Worm (Caenorhabditis elegans) whole organism, young adult: ENCODE results near the gene dod-20.

Experiments
- B0261.1 ChIP-seq: sonication (generic microtip); optimal IDR thresholded peaks from 2 replicates; lab custom pipeline; 2016; ENCODE audit warnings: mild to moderate bottlenecking, missing genetic modification characterization, moderate library complexity, missing compliant biosample characterization
- B0336.3 ChIP-seq: fragments of 200-800 bp; sonication (Bioruptor generic); IDR thresholded peaks from 2 replicates; pipeline ENCODE4 v1.3.6; 2022; ENCODE audit warnings: missing genetic modification characterization, missing compliant biosample characterization
- C06A6.2 ChIP-seq: fragments of 200-800 bp; sonication (Bioruptor generic); conservative IDR thresholded peaks from 2 replicates; pipeline ENCODE4 v1.3.6; 2022; ENCODE audit warnings: missing genetic modification characterization, missing compliant biosample characterization
- F22D6.2 ChIP-seq: sonication (generic microtip); optimal IDR thresholded peaks from 2 replicates; lab custom pipeline; 2016; ENCODE audit warnings: mild to moderate bottlenecking, missing genetic modification characterization, missing compliant biosample characterization
- F37B4.10 ChIP-seq: fragments of 200-800 bp; sonication (Bioruptor generic); IDR thresholded peaks from 2 replicates; pipeline ENCODE4 v1.3.6; 2022; ENCODE audit warnings: missing genetic modification characterization, missing compliant biosample characterization
- F39B2.1 ChIP-seq: fragments of 200-800 bp; sonication (Bioruptor generic); IDR thresholded peaks from 2 replicates; pipeline ENCODE4 v1.3.6; 2022; ENCODE audit warnings: missing genetic modification reagents, missing genetic modification characterization, missing compliant biosample characterization
- F57C9.4 ChIP-seq: sonication (generic microtip); optimal IDR thresholded peaks from 2 replicates; lab custom pipeline; 2017; ENCODE audit warnings: mild to moderate bottlenecking, missing genetic modification characterization, missing compliant biosample characterization
- K11D2.4 ChIP-seq: fragments of 200-800 bp; sonication (Bioruptor generic); IDR thresholded peaks from 2 replicates; pipeline ENCODE4 v1.3.6; 2022; ENCODE audit warnings: missing genetic modification reagents, missing genetic modification characterization, missing compliant biosample characterization
- Y67H2A.10 ChIP-seq: fragments of 200-800 bp; sonication (Bioruptor generic); conservative IDR thresholded peaks from 2 replicates; pipeline ENCODE4 v1.3.6; 2022; ENCODE audit warnings: missing genetic modification reagents, missing genetic modification characterization, missing compliant biosample characterization
- ccch-3 ChIP-seq: fragments of 200-800 bp; sonication (Bioruptor generic); optimal IDR thresholded peaks from 2 replicates; lab custom pipeline; 2018; ENCODE audit warnings: mild to moderate bottlenecking, missing genetic modification characterization, missing compliant biosample characterization
- cebp-1 ChIP-seq, 2 experiments: fragments of 200-800 bp in 1 of 2; sonication (Bioruptor generic) in 1 of 2; sonication (generic microtip) in 1 of 2; IDR thresholded peaks in 1 of 2; optimal IDR thresholded peaks in 1 of 2; 2 replicates each; pipeline versions ENCODE4 v1.3.6 to Lab custom; 2017 to 2022; ENCODE audit warnings: missing compliant biosample characterization in 2 of 2, missing genetic modification characterization in 2 of 2, mild to moderate bottlenecking in 1 of 2, missing genetic modification reagents in 1 of 2, moderate library complexity in 1 of 2
- die-1 ChIP-seq: sonication (generic microtip); optimal IDR thresholded peaks from 2 replicates; lab custom pipeline; 2016; ENCODE audit warnings: missing genotype, mild to moderate bottlenecking, missing genetic modification characterization, missing compliant biosample characterization
- dox-1 ChIP-seq: fragments of 200-800 bp; sonication (Bioruptor generic); IDR thresholded peaks from 2 replicates; pipeline ENCODE4 v1.3.6; 2022; ENCODE audit warnings: missing genetic modification reagents, missing genetic modification characterization, missing compliant biosample characterization
- egl-18 ChIP-seq: fragments of 200-800 bp; sonication (Bioruptor generic); IDR thresholded peaks from 2 replicates; pipeline ENCODE4 v1.3.6; 2022; ENCODE audit warnings: missing genetic modification reagents, missing genetic modification characterization, missing compliant biosample characterization
- hmg-20 ChIP-seq: fragments of 200-800 bp; sonication (Bioruptor generic); IDR thresholded peaks from 2 replicates; pipeline ENCODE4 v1.3.6; 2022; ENCODE audit warnings: missing genetic modification reagents, missing genetic modification characterization, missing compliant biosample characterization
- lin-26 ChIP-seq: fragments of 200-800 bp; sonication (Bioruptor generic); IDR thresholded peaks from 2 replicates; pipeline ENCODE4 v1.3.6; 2022; ENCODE audit warnings: missing genetic modification reagents, missing genetic modification characterization, missing compliant biosample characterization
- lsl-1 ChIP-seq: fragments of 200-800 bp; sonication (Bioruptor generic); optimal IDR thresholded peaks from 2 replicates; lab custom pipeline; 2018; ENCODE audit warnings: mild to moderate bottlenecking, missing genetic modification characterization, moderate library complexity, missing compliant biosample characterization
- madf-8 ChIP-seq: fragments of 200-800 bp; sonication (Bioruptor generic); conservative IDR thresholded peaks from 2 replicates; pipeline ENCODE4 v1.3.6; 2022; ENCODE audit warnings: missing genetic modification reagents, missing genetic modification characterization, missing compliant biosample characterization
- mel-28 ChIP-seq: sonication (generic microtip); optimal IDR thresholded peaks from 2 replicates; lab custom pipeline; 2016; ENCODE audit warnings: borderline replicate concordance, mild to moderate bottlenecking, missing genetic modification characterization, missing compliant biosample characterization
- mxl-1 ChIP-seq: sonication (generic microtip); optimal IDR thresholded peaks from 2 replicates; lab custom pipeline; 2016; ENCODE audit warnings: missing genetic modification characterization, missing compliant biosample characterization
- nfya-1 ChIP-seq: sonication (generic microtip); optimal IDR thresholded peaks from 2 replicates; lab custom pipeline; 2017; ENCODE audit warnings: antibody characterized with exemption, missing compliant biosample characterization, missing genetic modification characterization, borderline replicate concordance; ENCODE audit not compliant: insufficient read depth
- nfya-2 ChIP-seq: fragments of 200-800 bp; sonication (Bioruptor generic); IDR thresholded peaks from 2 replicates; pipeline ENCODE4 v1.3.6; 2022; ENCODE audit warnings: missing genetic modification reagents, missing genetic modification characterization, missing compliant biosample characterization
- nfyb-1 ChIP-seq: fragments of 200-800 bp; sonication (Bioruptor generic); IDR thresholded peaks from 2 replicates; pipeline ENCODE4 v1.3.6; 2022; ENCODE audit warnings: missing genetic modification reagents, missing genetic modification characterization, missing compliant biosample characterization
- nhr-27 ChIP-seq: fragments of 200-800 bp; sonication (Bioruptor generic); optimal IDR thresholded peaks from 2 replicates; lab custom pipeline; 2018; ENCODE audit warnings: mild to moderate bottlenecking, missing genetic modification characterization, moderate library complexity, missing compliant biosample characterization
- nhr-80 ChIP-seq: sonication (generic microtip); optimal IDR thresholded peaks from 2 replicates; lab custom pipeline; 2016; ENCODE audit warnings: missing genetic modification characterization, missing compliant biosample characterization
- pbrm-1 ChIP-seq: fragments of 200-800 bp; sonication (Bioruptor generic); IDR thresholded peaks from 2 replicates; pipeline ENCODE4 v1.3.6; 2022; ENCODE audit warnings: missing genetic modification reagents, missing genetic modification characterization, missing compliant biosample characterization
- rec-8 ChIP-seq, 2 experiments: sonication (generic microtip); optimal IDR thresholded peaks; 2 replicates each; lab custom pipeline; 2016; ENCODE audit warnings: mild to moderate bottlenecking in 2 of 2, missing genetic modification characterization in 2 of 2, missing genetic modification reagents in 2 of 2, missing genotype in 2 of 2, missing biosample characterization in 1 of 2, missing compliant biosample characterization in 1 of 2, moderate library complexity in 1 of 2
- repo-1 ChIP-seq: sonication (generic microtip); optimal IDR thresholded peaks from 2 replicates; lab custom pipeline; 2017; ENCODE audit warnings: mild to moderate bottlenecking, missing genetic modification characterization, missing compliant biosample characterization
- rpc-1 ChIP-seq, 2 experiments: fragments of 150-350 bp in 1 of 2; sonication (generic microtip) in 1 of 2; optimal IDR thresholded peaks; 2 replicates each; lab custom pipeline; 2014 to 2018; ENCODE audit warnings: missing biosample characterization in 1 of 2, missing genetic modification characterization in 1 of 2, missing genetic modification reagents in 1 of 2, missing genotype in 1 of 2
- snpc-1.3 ChIP-seq: sonication (generic microtip); optimal IDR thresholded peaks from 2 replicates; lab custom pipeline; 2017; ENCODE audit warnings: missing genetic modification characterization, mild to moderate bottlenecking, missing compliant biosample characterization, antibody characterized with exemption, moderate library complexity, missing genotype, missing genetic modification reagents; ENCODE audit not compliant: insufficient read depth
- snpc-4 ChIP-seq, 5 experiments: fragments of 150-350 bp in 1 of 5; sonication (generic microtip) in 4 of 5; optimal IDR thresholded peaks; 2 replicates each; lab custom pipeline; 2014 to 2018; ENCODE audit warnings: missing genetic modification characterization in 5 of 5, missing biosample characterization in 3 of 5, antibody characterized with exemption in 2 of 5, mild to moderate bottlenecking in 2 of 5, missing compliant biosample characterization in 2 of 5, missing genotype in 2 of 5, moderate library complexity in 2 of 5, missing genetic modification reagents in 1 of 5
- somi-1 ChIP-seq: fragments of 200-800 bp; sonication (Bioruptor generic); optimal IDR thresholded peaks from 2 replicates; lab custom pipeline; 2018; ENCODE audit warnings: mild to moderate bottlenecking, missing genetic modification characterization, missing compliant biosample characterization
- zfh-2 ChIP-seq: fragments of 200-800 bp; sonication (Bioruptor generic); conservative IDR thresholded peaks from 2 replicates; pipeline ENCODE4 v1.3.6; 2022; ENCODE audit warnings: missing genetic modification reagents, missing genetic modification characterization, missing compliant biosample characterization
- ztf-22 ChIP-seq: fragments of 200-800 bp; sonication (Bioruptor generic); optimal IDR thresholded peaks from 2 replicates; lab custom pipeline; 2018; ENCODE audit warnings: mild to moderate bottlenecking, missing genetic modification characterization, moderate library complexity, missing compliant biosample characterization
- ztf-25 ChIP-seq: fragments of 200-800 bp; sonication (Bioruptor generic); IDR thresholded peaks from 2 replicates; pipeline ENCODE4 v1.3.6; 2022; ENCODE audit warnings: missing genetic modification reagents, missing genetic modification characterization, missing compliant biosample characterization
- ztf-26 ChIP-seq: sonication (generic microtip); optimal IDR thresholded peaks from 2 replicates; lab custom pipeline; 2017; ENCODE audit warnings: missing genetic modification characterization, missing compliant biosample characterization

The dod-20 gene

DNA sequence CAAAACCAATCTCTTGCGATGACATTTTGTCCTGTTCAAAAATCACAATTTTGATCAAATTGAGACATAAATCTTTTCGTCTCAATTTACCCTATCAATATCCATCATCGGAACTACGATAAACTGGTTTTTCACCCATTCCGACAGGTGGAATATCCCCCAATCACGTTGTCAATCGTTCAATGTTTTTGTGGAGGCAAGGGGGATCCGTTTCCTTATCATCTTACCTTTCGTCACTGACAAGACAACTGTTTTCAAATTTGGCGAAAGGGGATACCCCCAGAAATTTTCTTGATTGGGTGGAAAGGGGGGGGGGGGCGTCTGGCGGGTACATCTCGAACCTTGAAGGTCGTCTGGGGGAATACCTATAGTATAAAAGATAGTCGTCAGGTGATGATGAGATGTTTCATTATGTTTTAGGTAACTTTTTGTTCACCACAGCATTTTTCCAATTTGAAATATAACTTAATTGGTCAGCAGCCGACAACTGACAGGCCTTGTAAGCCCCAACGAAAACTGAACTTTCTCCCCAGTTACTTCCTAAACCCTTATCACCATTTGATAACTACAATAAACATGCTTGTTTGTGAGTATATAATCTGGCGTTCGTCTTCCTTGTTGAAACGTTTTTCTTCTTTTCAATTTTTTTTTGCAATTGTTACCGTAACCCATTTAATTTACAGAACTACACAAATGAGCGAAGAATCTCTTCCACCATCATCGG lies 40.8 kb upstream of the dod-20 start, which contains the start of gene ZK6.8 (continued):
- TF ChIP-seq dox-1 (GFP tag; lab: Robert Waterston, UW), result no peak
- TF ChIP-seq die-1 (tag; lab: Kevin White, UChicago), result peak; percentile 42
- TF ChIP-seq Y67H2A.10 (GFP tag; lab: Robert Waterston, UW), result no peak
- no peak for TF ChIP-seq madf-8
- peak; percentile 57 for TF ChIP-seq ztf-26 (tag; lab: Kevin White, UChicago)
- no peak for TF ChIP-seq F57C9.4 (tag; lab: Kevin White, UChicago)
- TF ChIP-seq snpc-1.3 (tag; lab: Kevin White, UChicago), result no peak
- no peak for TF ChIP-seq rpc-1 (optimal IDR thresholded peaks at IDR 0.05; lab: Kevin White, UChicago)
- no peak for TF ChIP-seq rpc-1 (tag; optimal IDR thresholded peaks at IDR 0.05; lab: Kevin White, UChicago)
- no peak for TF ChIP-seq mel-28
- TF ChIP-seq F39B2.1 (GFP tag; lab: Robert Waterston, UW), result no peak
- 0 out of 2 replicates have a peak, but pooled peaks have one; percentile 36 for TF ChIP-seq lin-26
- no peak for TF ChIP-seq nfya-1 (tag; lab: Kevin White, UChicago)
- TF ChIP-seq, all 124 proteins: peak for 8

DNA sequence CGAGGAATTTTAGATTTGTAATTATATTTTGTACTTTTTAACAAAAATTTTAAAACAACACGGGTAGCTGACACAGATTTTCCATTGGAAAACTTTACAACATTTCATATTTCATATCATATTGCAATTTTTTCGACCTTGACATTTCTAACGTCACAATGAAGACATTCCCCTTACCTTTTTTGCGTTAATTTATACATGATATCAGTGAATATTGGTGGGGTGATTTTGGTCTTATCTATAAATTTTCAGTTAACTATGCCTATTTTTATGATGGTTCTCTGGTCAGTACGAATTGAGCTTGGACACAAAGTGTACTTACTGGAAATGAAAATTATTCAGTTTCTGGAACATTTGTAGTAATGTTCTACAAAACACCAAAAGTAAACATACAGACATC lies 37.7 kb upstream of the dod-20 start:
- peak; percentile 65 for TF ChIP-seq nhr-80
- TF ChIP-seq F22D6.2 (tag; lab: Kevin White, UChicago), result no peak
- TF ChIP-seq nfyb-1 (GFP tag; lab: Robert Waterston, UW), result 0 out of 2 replicates have a peak, but pooled peaks have one; percentile 58

DNA sequence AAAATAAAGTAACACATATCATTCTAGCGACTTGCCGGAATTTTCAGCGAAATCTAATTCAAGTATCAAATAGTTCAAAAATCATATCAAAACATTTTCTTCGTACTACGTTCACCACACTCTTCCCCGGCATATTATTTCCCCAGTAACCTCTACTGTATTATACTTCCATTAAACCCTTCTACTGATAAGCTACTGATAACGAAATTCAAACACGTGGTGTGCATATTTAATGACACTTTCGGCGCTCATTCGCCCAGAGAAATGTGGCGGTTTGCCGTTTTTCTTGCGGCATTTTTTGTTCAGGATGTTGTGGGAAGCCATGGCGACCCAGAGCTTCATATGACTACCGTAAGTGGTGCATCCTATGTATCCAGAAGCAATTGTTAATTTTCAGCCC lies 36.7 kb upstream of the dod-20 start, which contains the start of gene lipl-5:
Gene lipl-5, plus strand, starts transcription at position 259 of the 400 bp plus-strand sequence.
- TF ChIP-seq nfya-2, result no peak
- no peak for TF ChIP-seq ztf-25 (GFP tag; lab: Robert Waterston, UW)
- TF ChIP-seq egl-18 (GFP tag; lab: Robert Waterston, UW), result no peak
- TF ChIP-seq nhr-80, result peak; percentile 79
- TF ChIP-seq K11D2.4, result no peak
- no peak for TF ChIP-seq snpc-4 (GFP tag; optimal IDR thresholded peaks at IDR 0.05; lab: Kevin White, UChicago)
- TF ChIP-seq snpc-4 (tag; optimal IDR thresholded peaks at IDR 0.05; lab: Kevin White, UChicago), result peak in 1 of 4 experiments; percentile 16
- peak; percentile 10 for TF ChIP-seq ztf-22
- TF ChIP-seq C06A6.2 (GFP tag; lab: Robert Waterston, UW), result no peak
- no peak for TF ChIP-seq zfh-2 (GFP tag; lab: Robert Waterston, UW)
- no peak for TF ChIP-seq hmg-20 (GFP tag; lab: Robert Waterston, UW)
- TF ChIP-seq cebp-1 (GFP tag; IDR thresholded peaks at IDR 0.05; lab: Robert Waterston, UW), result no peak
- peak; percentile 26 for TF ChIP-seq cebp-1 (tag; optimal IDR thresholded peaks at IDR 0.05; lab: Kevin White, UChicago)
- TF ChIP-seq F37B4.10 (GFP tag; lab: Robert Waterston, UW), result no peak

DNA sequence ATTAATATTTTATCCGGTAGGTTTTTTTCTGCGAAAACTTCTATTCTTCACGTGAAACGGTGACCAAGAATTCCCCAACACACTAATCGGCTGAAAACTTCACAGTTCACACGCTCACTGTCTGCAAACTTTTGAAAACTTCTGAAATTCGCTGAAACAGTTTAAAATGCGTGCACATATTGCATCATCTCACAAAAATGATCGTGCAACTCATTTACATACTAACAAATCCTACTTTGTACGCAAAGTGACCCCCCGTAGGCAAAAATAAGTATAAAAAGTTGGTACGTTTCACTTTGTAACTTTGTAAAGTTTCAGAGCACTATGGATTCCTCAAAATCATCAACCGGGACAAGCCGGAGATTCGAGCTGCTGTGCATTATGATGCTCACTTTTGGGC lies 33.8 kb upstream of the dod-20 start, which contains the start of gene ZK6.6:
Gene ZK6.6, plus strand, starts transcription at position 301 of the 400 bp plus-strand sequence.
- TF ChIP-seq rec-8 (tag; optimal IDR thresholded peaks at IDR 0.05; lab: Kevin White, UChicago) (no peak), mxl-1 (tag; lab: Kevin White, UChicago) (no peak), nhr-27 (no peak), rpc-1 (optimal IDR thresholded peaks at IDR 0.05; lab: Kevin White, UChicago) (no peak), rpc-1 (tag; optimal IDR thresholded peaks at IDR 0.05; lab: Kevin White, UChicago) (no peak), F57C9.4 (tag; lab: Kevin White, UChicago) (no peak), B0336.3 (GFP tag; lab: Robert Waterston, UW) (0 out of 2 replicates have a peak, but pooled peaks have one; percentile 23), repo-1 (tag; lab: Kevin White, UChicago) (peak; percentile 13), pbrm-1 (GFP tag; lab: Robert Waterston, UW) (no peak), B0261.1 (tag; lab: Kevin White, UChicago) (no peak), ccch-3 (GFP tag; lab: Kevin White, UChicago) (no peak), somi-1 (GFP tag; lab: Kevin White, UChicago) (no peak), lsl-1 (GFP tag; lab: Kevin White, UChicago) (no peak)
